Worm (Caenorhabditis elegans) whole organism, young adult: ENCODE data around the gene Y36E3A.2.

Experiments used
- B0336.3 ChIP-seq: fragments of 200-800 bp; sonication (Bioruptor generic); IDR thresholded peaks from 2 replicates; pipeline ENCODE4 v1.3.6; 2022; ENCODE audit warnings: missing genetic modification characterization, missing compliant biosample characterization
- C17E4.6 ChIP-seq: fragments of 200-800 bp; sonication (Bioruptor generic); IDR thresholded peaks from 2 replicates; pipeline ENCODE4 v1.3.6; 2022; ENCODE audit warnings: missing genetic modification reagents, missing genetic modification characterization, missing compliant biosample characterization
- F33H1.4 ChIP-seq: fragments of 200-800 bp; sonication (Bioruptor generic); IDR thresholded peaks from 2 replicates; pipeline ENCODE4 v1.3.6; 2022; ENCODE audit warnings: missing genetic modification reagents, missing genetic modification characterization, missing compliant biosample characterization
- F39B2.1 ChIP-seq: fragments of 200-800 bp; sonication (Bioruptor generic); IDR thresholded peaks from 2 replicates; pipeline ENCODE4 v1.3.6; 2022; ENCODE audit warnings: missing genetic modification reagents, missing genetic modification characterization, missing compliant biosample characterization
- F57C9.4 ChIP-seq: sonication (generic microtip); optimal IDR thresholded peaks from 2 replicates; lab custom pipeline; 2017; ENCODE audit warnings: mild to moderate bottlenecking, missing genetic modification characterization, missing compliant biosample characterization
- atf-7 ChIP-seq: sonication (generic microtip); optimal IDR thresholded peaks from 2 replicates; lab custom pipeline; 2017; ENCODE audit warnings: mild to moderate bottlenecking, missing genetic modification characterization, missing compliant biosample characterization
- attf-3 ChIP-seq: fragments of 200-800 bp; sonication (Bioruptor generic); conservative IDR thresholded peaks from 2 replicates; pipeline ENCODE4 v1.3.6; 2022; ENCODE audit warnings: missing genetic modification reagents, missing genetic modification characterization, missing compliant biosample characterization
- attf-6 ChIP-seq: fragments of 200-800 bp; sonication (Bioruptor generic); IDR thresholded peaks from 2 replicates; pipeline ENCODE4 v1.3.6; 2022; ENCODE audit warnings: missing genetic modification reagents, missing genetic modification characterization, missing compliant biosample characterization
- ccch-3 ChIP-seq: fragments of 200-800 bp; sonication (Bioruptor generic); optimal IDR thresholded peaks from 2 replicates; lab custom pipeline; 2018; ENCODE audit warnings: mild to moderate bottlenecking, missing genetic modification characterization, missing compliant biosample characterization
- ceh-100 ChIP-seq: fragments of 200-800 bp; sonication (Bioruptor generic); IDR thresholded peaks from 2 replicates; pipeline ENCODE4 v1.3.6; 2022; ENCODE audit warnings: missing genetic modification reagents, missing genetic modification characterization, missing compliant biosample characterization
- ceh-58 ChIP-seq: fragments of 200-800 bp; sonication (Bioruptor generic); IDR thresholded peaks from 2 replicates; pipeline ENCODE4 v1.3.6; 2022; ENCODE audit warnings: missing genetic modification characterization, missing compliant biosample characterization
- ceh-79 ChIP-seq: sonication (generic microtip); optimal IDR thresholded peaks from 2 replicates; lab custom pipeline; 2017; ENCODE audit warnings: mild to moderate bottlenecking, missing genetic modification characterization, missing compliant biosample characterization
- ceh-91 ChIP-seq: fragments of 200-800 bp; sonication (Bioruptor generic); IDR thresholded peaks from 2 replicates; pipeline ENCODE4 v1.3.6; 2022; ENCODE audit warnings: missing genetic modification reagents, missing genetic modification characterization, missing compliant biosample characterization
- dox-1 ChIP-seq: fragments of 200-800 bp; sonication (Bioruptor generic); IDR thresholded peaks from 2 replicates; pipeline ENCODE4 v1.3.6; 2022; ENCODE audit warnings: missing genetic modification reagents, missing genetic modification characterization, missing compliant biosample characterization
- efl-1 ChIP-seq: fragments of 150-350 bp; optimal IDR thresholded peaks from 2 replicates; lab custom pipeline; 2014; ENCODE audit warnings: missing biosample characterization, missing genetic modification reagents, missing genetic modification characterization
- fkh-3 ChIP-seq: sonication (generic microtip); optimal IDR thresholded peaks from 2 replicates; lab custom pipeline; 2016; ENCODE audit warnings: mild to moderate bottlenecking, missing genetic modification characterization, missing compliant biosample characterization
- hlh-12 ChIP-seq: sonication (generic microtip); optimal IDR thresholded peaks from 2 replicates; lab custom pipeline; 2016; ENCODE audit warnings: missing genetic modification characterization, missing compliant biosample characterization
- hrde-1 ChIP-seq: sonication (generic microtip); optimal IDR thresholded peaks from 2 replicates; lab custom pipeline; 2016; ENCODE audit warnings: missing genetic modification characterization, mild to moderate bottlenecking, missing compliant biosample characterization, moderate library complexity, missing genotype, missing genetic modification reagents, borderline replicate concordance
- hsf-1 ChIP-seq: fragments of 200-800 bp; sonication (Bioruptor generic); IDR thresholded peaks from 2 replicates; pipeline ENCODE4 v1.3.6; 2022; ENCODE audit warnings: missing genetic modification reagents, missing genetic modification characterization, missing compliant biosample characterization
- let-526 ChIP-seq: fragments of 200-800 bp; sonication (Bioruptor generic); IDR thresholded peaks from 2 replicates; pipeline ENCODE4 v1.3.6; 2022; ENCODE audit warnings: missing genetic modification reagents, missing genetic modification characterization, missing compliant biosample characterization
- lin-35 ChIP-seq, 3 experiments: fragments of 150-350 bp in 2 of 3; sonication (generic microtip) in 1 of 3; optimal IDR thresholded peaks; 2 replicates each; lab custom pipeline; 2014 to 2018; ENCODE audit warnings: missing biosample characterization in 3 of 3, missing genetic modification characterization in 3 of 3, missing genetic modification reagents in 3 of 3
- lin-40 ChIP-seq: sonication (generic microtip); optimal IDR thresholded peaks from 2 replicates; lab custom pipeline; 2016; ENCODE audit warnings: missing genetic modification characterization, mild to moderate bottlenecking, missing compliant biosample characterization, missing genotype, missing genetic modification reagents
- lsy-27 ChIP-seq: sonication (generic microtip); optimal IDR thresholded peaks from 2 replicates; lab custom pipeline; 2017; ENCODE audit warnings: missing genetic modification characterization, mild to moderate bottlenecking, missing compliant biosample characterization, antibody characterized with exemption, missing genotype, borderline replicate concordance; ENCODE audit not compliant: insufficient read depth
- madf-3 ChIP-seq: fragments of 200-800 bp; sonication (Bioruptor generic); IDR thresholded peaks from 2 replicates; pipeline ENCODE4 v1.3.6; 2022; ENCODE audit warnings: missing genetic modification reagents, missing genetic modification characterization, missing compliant biosample characterization
- mes-4 ChIP-seq: sonication (generic microtip); optimal IDR thresholded peaks from 2 replicates; lab custom pipeline; 2016; ENCODE audit warnings: missing genotype, missing genetic modification characterization, missing compliant biosample characterization
- nfya-1 ChIP-seq: sonication (generic microtip); optimal IDR thresholded peaks from 2 replicates; lab custom pipeline; 2017; ENCODE audit warnings: antibody characterized with exemption, missing compliant biosample characterization, missing genetic modification characterization, borderline replicate concordance; ENCODE audit not compliant: insufficient read depth
- nhr-120 ChIP-seq: fragments of 200-800 bp; sonication (Bioruptor generic); IDR thresholded peaks from 2 replicates; pipeline ENCODE4 v1.3.6; 2022; ENCODE audit warnings: missing genetic modification characterization, missing compliant biosample characterization
- nhr-80 ChIP-seq: sonication (generic microtip); optimal IDR thresholded peaks from 2 replicates; lab custom pipeline; 2016; ENCODE audit warnings: missing genetic modification characterization, missing compliant biosample characterization
- snpc-1.1 ChIP-seq: sonication (generic microtip); optimal IDR thresholded peaks from 2 replicates; lab custom pipeline; 2017; ENCODE audit warnings: missing genetic modification characterization, mild to moderate bottlenecking, missing compliant biosample characterization, antibody characterized with exemption, moderate library complexity, missing genotype, missing genetic modification reagents; ENCODE audit not compliant: insufficient read depth
- snpc-4 ChIP-seq, 5 experiments: fragments of 150-350 bp in 1 of 5; sonication (generic microtip) in 4 of 5; optimal IDR thresholded peaks; 2 replicates each; lab custom pipeline; 2014 to 2018; ENCODE audit warnings: missing genetic modification characterization in 5 of 5, missing biosample characterization in 3 of 5, antibody characterized with exemption in 2 of 5, mild to moderate bottlenecking in 2 of 5, missing compliant biosample characterization in 2 of 5, missing genotype in 2 of 5, moderate library complexity in 2 of 5, missing genetic modification reagents in 1 of 5
- zim-3 ChIP-seq: sonication (generic microtip); optimal IDR thresholded peaks from 2 replicates; lab custom pipeline; 2017; ENCODE audit warnings: mild to moderate bottlenecking, missing genetic modification characterization, moderate library complexity, missing compliant biosample characterization
- ztf-6 ChIP-seq: fragments of 200-800 bp; sonication (Bioruptor generic); IDR thresholded peaks from 2 replicates; pipeline ENCODE4 v1.3.6; 2022; ENCODE audit warnings: missing genetic modification reagents, missing genetic modification characterization, missing compliant biosample characterization

The Y36E3A.2 gene

ce11 chrV:15443708-15444107 is 17.9 kb downstream of the Y36E3A.2 start, which contains the start of gene T26H5.10:
Gene T26H5.10 (minus strand): TSS chrV:15443808.
- TF ChIP-seq mes-4 (no peak), ceh-58 (GFP tag; lab: Robert Waterston, UW) (no peak), C17E4.6 (no peak), snpc-4 (GFP tag; optimal IDR thresholded peaks at IDR 0.05; lab: Kevin White, UChicago) (no peak), snpc-4 (tag; optimal IDR thresholded peaks at IDR 0.05; lab: Kevin White, UChicago) (no peak), ceh-100 (GFP tag; lab: Robert Waterston, UW) (no peak)

ce11 chrV:15444188-15444587 is 18.3 kb downstream of the Y36E3A.2 start, which contains the start of gene T26H5.11:
Gene T26H5.11 (minus strand): TSS chrV:15444288.
- no peak for TF ChIP-seq B0336.3
- TF ChIP-seq ceh-91, result no peak
- TF ChIP-seq hlh-12 (tag; lab: Kevin White, UChicago), result no peak
- TF ChIP-seq lin-40, result no peak
- no peak for TF ChIP-seq hrde-1
- no peak for TF ChIP-seq ztf-6 (GFP tag; lab: Robert Waterston, UW)
- no peak for TF ChIP-seq nhr-120 (GFP tag; lab: Robert Waterston, UW)
- no peak for TF ChIP-seq ceh-79 (tag; lab: Kevin White, UChicago)

ce11 chrV:15444615-15445014 is 18.8 kb downstream of the Y36E3A.2 start, which contains the start of gene T26H5.9:
Gene T26H5.9 (plus strand): TSS chrV:15444916.
- TF ChIP-seq nhr-80 (tag; lab: Kevin White, UChicago) (peak; percentile 2), madf-3 (GFP tag; lab: Robert Waterston, UW) (no peak)

- no peak for TF ChIP-seq hsf-1 (GFP tag; lab: Robert Waterston, UW)
- no peak for TF ChIP-seq madf-3 (GFP tag; lab: Robert Waterston, UW)
- no peak for TF ChIP-seq zim-3 (tag; lab: Kevin White, UChicago)
- no peak for TF ChIP-seq F33H1.4
- TF ChIP-seq let-526, result no peak
- no peak for TF ChIP-seq snpc-1.1 (tag; lab: Kevin White, UChicago)
- TF ChIP-seq lsy-27, result no peak
Measured at ce11 chrV:15445437-15445836, 19.6 kb downstream of the Y36E3A.2 start, which contains the start of gene srh-239. Gene srh-239 (plus strand): TSS chrV:15445737.

- TF ChIP-seq nhr-80 (tag; lab: Kevin White, UChicago), result peak; percentile 3
- no peak for TF ChIP-seq lin-35 (GFP tag; optimal IDR thresholded peaks at IDR 0.05; lab: Kevin White, UChicago)
Measured at ce11 chrV:15448408-15448807, 22.6 kb downstream of the Y36E3A.2 start, which contains the start of gene T26H5.4. Gene T26H5.4 (minus strand): TSS chrV:15448701.

- TF ChIP-seq lin-35 (GFP tag; optimal IDR thresholded peaks at IDR 0.05; lab: Kevin White, UChicago) (no peak), ceh-100 (GFP tag; lab: Robert Waterston, UW) (no peak), F39B2.1 (no peak), attf-3 (GFP tag; lab: Robert Waterston, UW) (no peak)
Measured at ce11 chrV:15448865-15449264, 23.0 kb downstream of the Y36E3A.2 start, which contains the start of gene T26H5.14. Gene T26H5.14 (plus strand): TSS chrV:15449165.

ce11 chrV:15451421-15451820 is 25.6 kb downstream of the Y36E3A.2 start, which contains the start of gene srw-33:
Gene srw-33 (minus strand): TSS chrV:15451521.
- TF ChIP-seq dox-1 (GFP tag; lab: Robert Waterston, UW) (no peak), nfya-1 (tag; lab: Kevin White, UChicago) (no peak), hrde-1 (no peak), ccch-3 (GFP tag; lab: Kevin White, UChicago) (no peak), F39B2.1 (no peak), let-526 (no peak), attf-6 (GFP tag; lab: Robert Waterston, UW) (no peak), F57C9.4 (tag; lab: Kevin White, UChicago) (no peak), fkh-3 (tag; lab: Kevin White, UChicago) (no peak), efl-1 (GFP tag; lab: Kevin White, UChicago) (no peak), B0336.3 (no peak), nhr-80 (tag; lab: Kevin White, UChicago) (no peak), atf-7 (tag; lab: Kevin White, UChicago) (no peak)
